Fruit fly (Drosophila melanogaster): Measurements from ENCODE around the gene nej.

Gene nej

dm6 chrX:9640690-9641149, 46.1 kb downstream of the nej start (continued):
- TF ChIP-seq mam (GFP tag; optimal IDR thresholded peaks at IDR 0.05) = peak; percentile 95
- TF ChIP-seq cato (GFP tag; optimal IDR thresholded peaks at IDR 0.05; ENCODE audit: borderline replicate concordance) = peak; percentile 77
- TF ChIP-seq E2f1 (GFP tag; IDR thresholded peaks at IDR 0.05) = peak; percentile 91
- TF ChIP-seq Sox102F (GFP tag; optimal IDR thresholded peaks at IDR 0.05) = peak; percentile 97
- TF ChIP-seq C15 (GFP tag; IDR thresholded peaks at IDR 0.05) = peak; percentile 88
- TF ChIP-seq dpn (GFP tag; optimal IDR thresholded peaks at IDR 0.05) = peak; percentile 94 to 96
- peak; percentile 82 for TF ChIP-seq CG7928 (GFP tag; optimal IDR thresholded peaks at IDR 0.05)
- TF ChIP-seq Dad (GFP tag; optimal IDR thresholded peaks at IDR 0.05) = peak; percentile 97
- peak; percentile 60 for TF ChIP-seq fd102C (GFP tag; optimal IDR thresholded peaks at IDR 0.05)
- peak; percentile 93 for TF ChIP-seq wek (GFP tag; optimal IDR thresholded peaks at IDR 0.05)
- TF ChIP-seq CG12391 (tag; optimal IDR thresholded peaks at IDR 0.05) = peak; percentile 98
- peak; percentile 92 for TF ChIP-seq kni (GFP tag; optimal IDR thresholded peaks at IDR 0.05)
- TF ChIP-seq CG1233 (GFP tag; optimal IDR thresholded peaks at IDR 0.05) = peak; percentile 97
- no peak for TF ChIP-seq Doc3 (GFP tag; IDR thresholded peaks at IDR 0.05; ENCODE audit: partially characterized antibody)
- TF ChIP-seq CG17186 (GFP tag; optimal IDR thresholded peaks at IDR 0.05) = peak; percentile 86
- TF ChIP-seq CG3163 (GFP tag; optimal IDR thresholded peaks at IDR 0.05) = no peak
- peak; percentile 97 for TF ChIP-seq rib (GFP tag; IDR thresholded peaks at IDR 0.05)
- peak; percentile 97 for TF ChIP-seq dysf (GFP tag; IDR thresholded peaks at IDR 0.05)
- peak; percentile 90 for TF ChIP-seq Vsx1 (GFP tag; optimal IDR thresholded peaks at IDR 0.05)
- peak; percentile 97 for TF ChIP-seq CG17829 (tag; optimal IDR thresholded peaks at IDR 0.05)
- TF ChIP-seq Side (GFP tag; optimal IDR thresholded peaks at IDR 0.05) = peak; percentile 97
- TF ChIP-seq H15 (GFP tag; IDR thresholded peaks at IDR 0.05) = peak; percentile 90
- TF ChIP-seq Dek (tag; optimal IDR thresholded peaks at IDR 0.05) = peak; percentile 98
- no peak for TF ChIP-seq D (optimal IDR thresholded peaks at IDR 0.05)
- peak; percentile 92 for TF ChIP-seq D (GFP tag; optimal IDR thresholded peaks at IDR 0.05)
- TF ChIP-seq fd96Cb (tag; optimal IDR thresholded peaks at IDR 0.05) = peak; percentile 93
- TF ChIP-seq CG42726 (GFP tag; IDR thresholded peaks at IDR 0.05; ENCODE audit: partially characterized antibody) = no peak
- peak; percentile 89 for TF ChIP-seq Optix (GFP tag; IDR thresholded peaks at IDR 0.05)
- peak; percentile 96 for TF ChIP-seq Sox100B (GFP tag; optimal IDR thresholded peaks at IDR 0.05)
- peak in 1 of 2 experiments; percentile 0 for TF ChIP-seq tll (GFP tag; optimal IDR thresholded peaks at IDR 0.05)
- TF ChIP-seq CG5953 (GFP tag; IDR thresholded peaks at IDR 0.05) = peak; percentile 92
- TF ChIP-seq cad (GFP tag; optimal IDR thresholded peaks at IDR 0.05) = no peak
- peak; percentile 91 for TF ChIP-seq tup (GFP tag; optimal IDR thresholded peaks at IDR 0.05)
- TF ChIP-seq Hsf (GFP tag; optimal IDR thresholded peaks at IDR 0.05) = peak; percentile 96
- TF ChIP-seq Tbp (GFP tag; optimal IDR thresholded peaks at IDR 0.05) = no peak
- TF ChIP-seq MTF-1 (GFP tag; optimal IDR thresholded peaks at IDR 0.05; ENCODE audit: borderline replicate concordance) = peak; percentile 94
- TF ChIP-seq nerfin-2 (GFP tag; IDR thresholded peaks at IDR 0.05; ENCODE audit: partially characterized antibody) = no peak
- TF ChIP-seq amos (GFP tag; IDR thresholded peaks at IDR 0.05; ENCODE audit: partially characterized antibody) = no peak
- TF ChIP-seq CG2116 (GFP tag; optimal IDR thresholded peaks at IDR 0.05) = peak; percentile 83
- peak; percentile 60; the same call in 1 of the 2 replicates for TF ChIP-seq Lim3 (GFP tag; IDR thresholded peaks at IDR 0.05)
- TF ChIP-seq CG1529 (GFP tag; optimal IDR thresholded peaks at IDR 0.05) = peak; percentile 88
- peak in 1 of 3 experiments; percentile 41 for TF ChIP-seq Stat92E (GFP tag; optimal IDR thresholded peaks at IDR 0.05)
- peak; percentile 95 for TF ChIP-seq vfl (GFP tag; optimal IDR thresholded peaks at IDR 0.05)
- peak; percentile 93 for TF ChIP-seq CG7786 (GFP tag; optimal IDR thresholded peaks at IDR 0.05)
- TF ChIP-seq CG10209 (GFP tag; optimal IDR thresholded peaks at IDR 0.05) = peak; percentile 96
- TF ChIP-seq abd-A (tag; optimal IDR thresholded peaks at IDR 0.05) = peak; percentile 89
- peak; percentile 96 for TF ChIP-seq nerfin-1 (tag; optimal IDR thresholded peaks at IDR 0.05)
- TF ChIP-seq Ptx1 (GFP tag; IDR thresholded peaks at IDR 0.05) = peak; percentile 90
- peak; percentile 74 for TF ChIP-seq Hr3 (GFP tag; optimal IDR thresholded peaks at IDR 0.05)

Data from whole organism, embryonic.